Fruit fly (Drosophila melanogaster) whole organism, embryonic: ENCODE data around the gene Asator.
A peak's percentile ranks its signal among the peaks of the same experiment; 100 is the strongest.

Experiments used
- ATbp ChIP-seq: fragments of 200-800 bp; sonication (Bioruptor generic); optimal IDR thresholded peaks from 2 replicates; lab custom pipeline; 2017; ENCODE audit warnings: missing biosample characterization, mild to moderate bottlenecking, missing genetic modification characterization, missing genetic modification reagents
- CG10543 ChIP-seq: fragments of 200-800 bp; sonication (Bioruptor generic); optimal IDR thresholded peaks from 3 replicates; lab custom pipeline; 2017; ENCODE audit warnings: missing biosample characterization, mild to moderate bottlenecking, missing genetic modification characterization, moderate library complexity
- CG13123 ChIP-seq: fragments of 200-800 bp; sonication (Bioruptor generic); optimal IDR thresholded peaks from 2 replicates; lab custom pipeline; 2016; ENCODE audit warnings: missing biosample characterization, missing genetic modification characterization
- CG13894 ChIP-seq: fragments of 200-800 bp; sonication (Bioruptor generic); optimal IDR thresholded peaks from 3 replicates; lab custom pipeline; 2018; ENCODE audit warnings: missing biosample characterization, mild to moderate bottlenecking, missing genetic modification characterization, moderate library complexity
- CG1602 ChIP-seq: fragments of 200-800 bp; sonication (Bioruptor generic); optimal IDR thresholded peaks from 3 replicates; lab custom pipeline; 2016; ENCODE audit warnings: missing biosample characterization, missing genetic modification characterization
- CG16863 ChIP-seq: fragments of 200-800 bp; sonication (Bioruptor generic); optimal IDR thresholded peaks from 3 replicates; lab custom pipeline; 2016; ENCODE audit warnings: missing biosample characterization, missing genetic modification characterization
- CG17361 ChIP-seq: fragments of 200-800 bp; sonication (Bioruptor generic); IDR thresholded peaks from 3 replicates; pipeline ENCODE4 v1.3.6; 2022; ENCODE audit warnings: missing biosample characterization, missing genetic modification characterization
- CG17912 ChIP-seq: fragments of 200-800 bp; sonication (Bioruptor generic); optimal IDR thresholded peaks from 2 replicates; lab custom pipeline; 2018; ENCODE audit warnings: missing biosample characterization, mild to moderate bottlenecking, missing genetic modification characterization
- CG18262 ChIP-seq: fragments of 200-800 bp; optimal IDR thresholded peaks from 3 replicates; lab custom pipeline; 2019; ENCODE audit warnings: missing biosample characterization, mild to moderate bottlenecking, missing genetic modification characterization, moderate library complexity
- CG1832 ChIP-seq: fragments of 200-800 bp; sonication (Bioruptor generic); optimal IDR thresholded peaks from 2 replicates; lab custom pipeline; 2017; ENCODE audit warnings: missing biosample characterization, mild to moderate bottlenecking, missing genetic modification characterization, inconsistent platforms
- CG3838 ChIP-seq: fragments of 200-800 bp; sonication (Bioruptor generic); optimal IDR thresholded peaks from 3 replicates; lab custom pipeline; 2016; ENCODE audit warnings: missing biosample characterization, missing genetic modification characterization
- CG5245 ChIP-seq: fragments of 200-800 bp; sonication (Bioruptor generic); optimal IDR thresholded peaks from 3 replicates; lab custom pipeline; 2016; ENCODE audit warnings: missing biosample characterization, missing genetic modification characterization
- CG6689 ChIP-seq: fragments of 200-800 bp; sonication (Bioruptor generic); IDR thresholded peaks from 2 replicates; pipeline ENCODE4 v1.3.6; 2022; ENCODE audit warnings: missing biosample characterization, missing genetic modification characterization
- CG8089 ChIP-seq: fragments of 200-800 bp; sonication (Bioruptor generic); optimal IDR thresholded peaks from 3 replicates; lab custom pipeline; 2016; ENCODE audit warnings: missing biosample characterization, missing genetic modification characterization
- CG8359 ChIP-seq: fragments of 200-800 bp; sonication (Bioruptor generic); optimal IDR thresholded peaks from 2 replicates; lab custom pipeline; 2017; ENCODE audit warnings: missing biosample characterization, mild to moderate bottlenecking, missing genetic modification characterization, borderline replicate concordance
- CoRest ChIP-seq: fragments of 200-800 bp; sonication (Bioruptor generic); optimal IDR thresholded peaks from 3 replicates; lab custom pipeline; 2018; ENCODE audit warnings: missing biosample characterization, mild to moderate bottlenecking, missing genetic modification characterization, moderate library complexity
- CrebB ChIP-seq: fragments of 200-800 bp; sonication (Bioruptor generic); optimal IDR thresholded peaks from 3 replicates; lab custom pipeline; 2018; ENCODE audit warnings: missing biosample characterization, mild to moderate bottlenecking, missing genetic modification characterization
- Doc3 ChIP-seq: fragments of 200-800 bp; sonication (Bioruptor generic); IDR thresholded peaks from 3 replicates; pipeline ENCODE4 v1.3.6; 2022; ENCODE audit warnings: missing biosample characterization, missing genetic modification characterization; ENCODE audit not compliant: partially characterized antibody
- Fer1 ChIP-seq: fragments of 200-800 bp; sonication (Bioruptor generic); optimal IDR thresholded peaks from 2 replicates; lab custom pipeline; 2017; ENCODE audit warnings: missing biosample characterization, mild to moderate bottlenecking, missing genetic modification characterization
- Fer3 ChIP-seq: fragments of 200-800 bp; sonication (Bioruptor generic); optimal IDR thresholded peaks from 2 replicates; lab custom pipeline; 2018; ENCODE audit warnings: missing biosample characterization, mild to moderate bottlenecking, missing genetic modification characterization, moderate library complexity
- Hmx ChIP-seq: fragments of 200-800 bp; sonication (Bioruptor generic); optimal IDR thresholded peaks from 2 replicates; lab custom pipeline; 2016; ENCODE audit warnings: missing biosample characterization, missing genetic modification characterization
- Scr ChIP-seq: fragments of 200-800 bp; sonication (Bioruptor generic); IDR thresholded peaks from 2 replicates; pipeline ENCODE4 v1.3.6; 2022; ENCODE audit warnings: missing biosample characterization, missing genetic modification characterization; ENCODE audit not compliant: partially characterized antibody
- Vsx1 ChIP-seq: fragments of 200-800 bp; sonication (Bioruptor generic); optimal IDR thresholded peaks from 2 replicates; lab custom pipeline; 2017; ENCODE audit warnings: missing biosample characterization, mild to moderate bottlenecking, missing genetic modification characterization, missing genetic modification reagents
- aop ChIP-seq: fragments of 200-800 bp; sonication (Bioruptor generic); IDR thresholded peaks from 2 replicates; pipeline ENCODE4 v1.3.6; 2022; ENCODE audit warnings: missing biosample characterization, missing genetic modification characterization
- bcd ChIP-seq: fragments of 200-800 bp; sonication (Bioruptor generic); optimal IDR thresholded peaks from 2 replicates; lab custom pipeline; 2017; ENCODE audit warnings: missing biosample characterization, mild to moderate bottlenecking, missing genetic modification characterization
- br ChIP-seq: fragments of >200 bp; optimal IDR thresholded peaks from 2 replicates; lab custom pipeline; 2017
- bsh ChIP-seq, 2 experiments: fragments of 200-800 bp; sonication (Bioruptor generic); optimal IDR thresholded peaks; 2 replicates each; lab custom pipeline; 2017 to 2018; ENCODE audit warnings: mild to moderate bottlenecking in 2 of 2, missing biosample characterization in 2 of 2, missing genetic modification characterization in 2 of 2, moderate library complexity in 1 of 2
- cato ChIP-seq: fragments of 200-800 bp; sonication (Bioruptor generic); optimal IDR thresholded peaks from 2 replicates; lab custom pipeline; 2016; ENCODE audit warnings: missing biosample characterization, missing genetic modification characterization, borderline replicate concordance
- chinmo ChIP-seq: fragments of 200-800 bp; sonication (Bioruptor generic); IDR thresholded peaks from 4 replicates; pipeline ENCODE4 v1.3.6; 2022; ENCODE audit warnings: missing biosample characterization, missing genetic modification characterization; ENCODE audit not compliant: partially characterized antibody
- cwo ChIP-seq: fragments of 200-800 bp; sonication (Bioruptor generic); optimal IDR thresholded peaks from 3 replicates; lab custom pipeline; 2017; ENCODE audit warnings: missing biosample characterization, missing genetic modification characterization, mild to moderate bottlenecking, moderate library complexity, missing genetic modification reagents
- eve ChIP-seq, 2 experiments: fragments of >200 bp; optimal IDR thresholded peaks; 2 replicates each; lab custom pipeline; 2017; ENCODE audit warnings: missing biosample characterization in 2 of 2, missing genetic modification characterization in 2 of 2
- grau ChIP-seq: fragments of 200-800 bp; optimal IDR thresholded peaks from 3 replicates; lab custom pipeline; 2019; ENCODE audit warnings: missing biosample characterization, mild to moderate bottlenecking, missing genetic modification characterization, moderate library complexity
- gt ChIP-seq: fragments of 200-800 bp; sonication (Bioruptor generic); IDR thresholded peaks from 2 replicates; pipeline ENCODE4 v1.3.6; 2022; ENCODE audit warnings: missing biosample characterization, missing genetic modification characterization
- hkb ChIP-seq, 2 experiments: fragments of 200-800 bp in 1 of 2; fragments of >200 bp in 1 of 2; sonication (Bioruptor generic) in 1 of 2; IDR thresholded peaks in 1 of 2; optimal IDR thresholded peaks in 1 of 2; 2 replicates each; pipeline versions ENCODE4 v1.3.6 to Lab custom; 2017 to 2022; ENCODE audit warnings: missing biosample characterization in 1 of 2, missing genetic modification characterization in 1 of 2
- insv ChIP-seq, 2 experiments: fragments of 200-800 bp; sonication (Bioruptor generic); optimal IDR thresholded peaks; 3 replicates each; lab custom pipeline; 2016 to 2018; ENCODE audit warnings: missing biosample characterization in 2 of 2, missing genetic modification characterization in 2 of 2
- kay ChIP-seq: fragments of 200-800 bp; sonication (Bioruptor generic); optimal IDR thresholded peaks from 2 replicates; lab custom pipeline; 2016; ENCODE audit warnings: missing biosample characterization, missing genetic modification characterization
- knrl ChIP-seq: fragments of 200-800 bp; sonication (Bioruptor generic); IDR thresholded peaks from 3 replicates; pipeline ENCODE4 v1.3.6; 2022; ENCODE audit warnings: missing biosample characterization, missing genetic modification characterization; ENCODE audit not compliant: partially characterized antibody
- lmd ChIP-seq: fragments of 200-800 bp; sonication (Bioruptor generic); IDR thresholded peaks from 2 replicates; pipeline ENCODE4 v1.3.6; 2022; ENCODE audit warnings: missing biosample characterization, missing genetic modification characterization
- otp ChIP-seq: fragments of 200-800 bp; sonication (Bioruptor generic); IDR thresholded peaks from 3 replicates; pipeline ENCODE4, ENCODE4 v1.3.6; 2022; ENCODE audit warnings: missing biosample characterization, missing genetic modification characterization
- pan ChIP-seq, 4 experiments: fragments of >200 bp in 3 of 4; fragments of 200-800 bp in 1 of 4; sonication (Bioruptor generic) in 1 of 4; optimal IDR thresholded peaks in 3 of 4; IDR thresholded peaks in 1 of 4; 2 replicates each; pipeline versions ENCODE4 v1.3.6 to Lab custom; 2017 to 2022; ENCODE audit warnings: missing biosample characterization in 2 of 4, missing genetic modification characterization in 2 of 4, mixed read lengths in 1 of 4
- peb ChIP-seq: fragments of 200-800 bp; sonication (Bioruptor generic); IDR thresholded peaks from 2 replicates; pipeline ENCODE4 v1.3.6; 2022; ENCODE audit warnings: missing biosample characterization, missing genetic modification characterization
- pros ChIP-seq: fragments of 200-800 bp; sonication (Bioruptor generic); optimal IDR thresholded peaks from 3 replicates; lab custom pipeline; 2019; ENCODE audit warnings: missing biosample characterization, mild to moderate bottlenecking, missing genetic modification characterization, moderate library complexity
- sug ChIP-seq: fragments of 200-800 bp; optimal IDR thresholded peaks from 2 replicates; lab custom pipeline; 2019; ENCODE audit warnings: missing biosample characterization, mild to moderate bottlenecking, missing genetic modification characterization, moderate library complexity
- tio ChIP-seq: fragments of 200-800 bp; sonication (Bioruptor generic); optimal IDR thresholded peaks from 2 replicates; lab custom pipeline; 2017; ENCODE audit warnings: missing biosample characterization, missing genetic modification characterization, inconsistent platforms
- toy ChIP-seq: fragments of 200-800 bp; sonication (Bioruptor generic); IDR thresholded peaks from 2 replicates; pipeline ENCODE4 v1.3.6; 2022; ENCODE audit warnings: missing biosample characterization, missing genetic modification characterization
- tup ChIP-seq: fragments of 200-800 bp; sonication (Bioruptor generic); optimal IDR thresholded peaks from 2 replicates; lab custom pipeline; 2016; ENCODE audit warnings: missing biosample characterization, mild to moderate bottlenecking, missing genetic modification characterization, moderate library complexity
- vnd ChIP-seq: fragments of 200-800 bp; sonication (Bioruptor generic); IDR thresholded peaks from 3 replicates; pipeline ENCODE4 v1.3.6; 2022; ENCODE audit warnings: missing biosample characterization, missing genetic modification characterization; ENCODE audit not compliant: partially characterized antibody
- wek ChIP-seq: fragments of 200-800 bp; sonication (Bioruptor generic); optimal IDR thresholded peaks from 3 replicates; lab custom pipeline; 2018; ENCODE audit warnings: missing biosample characterization, mild to moderate bottlenecking, missing genetic modification characterization, moderate library complexity

The Asator gene

dm6 chr4:501479-501993, 12.7 kb upstream of the Asator start, which contains the start of gene zfh2 (continued):
- TF ChIP-seq CG17361 (GFP tag; lab: Robert Waterston, UW) (peak; percentile 13; the same call in 1 of the 3 replicates), CG8359 (GFP tag; lab: Kevin White, UChicago) (no peak), cwo (GFP tag; lab: Kevin White, UChicago) (no peak), CG8089 (GFP tag; lab: Kevin White, UChicago) (no peak), tup (no peak), CrebB (tag; lab: Kevin White, UChicago) (no peak), gt (GFP tag; lab: Robert Waterston, UW) (no peak), CG16863 (GFP tag; lab: Kevin White, UChicago) (no peak), bcd (GFP tag; lab: Kevin White, UChicago) (no peak), pan (optimal IDR thresholded peaks at IDR 0.05; lab: Kevin White, UChicago) (no peak), pan (GFP tag; optimal IDR thresholded peaks at IDR 0.05 in 1 of 2, IDR thresholded peaks at IDR 0.05 in 1 of 2) (peak in 1 of 2 experiments; percentile 25), peb (GFP tag; lab: Robert Waterston, UW) (no peak), Doc3 (GFP tag; lab: Robert Waterston, UW) (peak; percentile 43; the same call in 1 of the 3 replicates), toy (GFP tag; lab: Robert Waterston, UW) (no peak), kay (GFP tag; lab: Kevin White, UChicago) (peak; percentile 25), bsh (GFP tag; optimal IDR thresholded peaks at IDR 0.05; lab: Kevin White, UChicago) (peak in 1 of 2 experiments; percentile 63), vnd (GFP tag; lab: Robert Waterston, UW) (no peak), tio (GFP tag; lab: Kevin White, UChicago) (no peak), CG1602 (GFP tag; lab: Kevin White, UChicago) (no peak), CG6689 (no peak), knrl (no peak), CG10543 (GFP tag; lab: Kevin White, UChicago) (peak; percentile 32), br (lab: Kevin White, UChicago) (no peak), CG13894 (tag; lab: Kevin White, UChicago) (peak; percentile 44), otp (GFP tag; lab: Robert Waterston, UW) (peak; percentile 41; the same call in 1 of the 3 replicates), cato (GFP tag; lab: Kevin White, UChicago) (no peak), sug (no peak), Fer1 (GFP tag; lab: Kevin White, UChicago) (peak; percentile 30), CG13123 (GFP tag; lab: Kevin White, UChicago) (no peak), Scr (peak; percentile 40; the same call in 1 of the 2 replicates), wek (peak; percentile 64), pros (GFP tag; lab: Kevin White, UChicago) (peak; percentile 99), insv (GFP tag; optimal IDR thresholded peaks at IDR 0.05; lab: Kevin White, UChicago) (peak in 1 of 2 experiments; percentile 19), hkb (optimal IDR thresholded peaks at IDR 0.05; lab: Kevin White, UChicago) (no peak), hkb (GFP tag; IDR thresholded peaks at IDR 0.05; lab: Robert Waterston, UW) (peak; percentile 45; the same call in 1 of the 2 replicates), eve (GFP tag; optimal IDR thresholded peaks at IDR 0.05; lab: Kevin White, UChicago) (peak in 1 of 2 experiments; percentile 53), CoRest (peak; percentile 7), chinmo (peak; percentile 88; the same call in 3 of the 4 replicates), Hmx (GFP tag; lab: Kevin White, UChicago) (no peak), CG3838 (no peak), lmd (GFP tag; lab: Robert Waterston, UW) (no peak), CG17912 (GFP tag; lab: Kevin White, UChicago) (peak; percentile 52), Fer3 (no peak), grau (tag; lab: Kevin White, UChicago) (no peak), Vsx1 (GFP tag; lab: Kevin White, UChicago) (peak; percentile 81), aop (GFP tag; lab: Robert Waterston, UW) (no peak), CG18262 (tag; lab: Kevin White, UChicago) (no peak), CG1832 (no peak), ATbp (peak; percentile 1), CG5245 (GFP tag; lab: Kevin White, UChicago) (no peak)
